Worm (Caenorhabditis elegans): Measurements from ENCODE around the gene B0281.4.

B0281.4 gene

DNA sequence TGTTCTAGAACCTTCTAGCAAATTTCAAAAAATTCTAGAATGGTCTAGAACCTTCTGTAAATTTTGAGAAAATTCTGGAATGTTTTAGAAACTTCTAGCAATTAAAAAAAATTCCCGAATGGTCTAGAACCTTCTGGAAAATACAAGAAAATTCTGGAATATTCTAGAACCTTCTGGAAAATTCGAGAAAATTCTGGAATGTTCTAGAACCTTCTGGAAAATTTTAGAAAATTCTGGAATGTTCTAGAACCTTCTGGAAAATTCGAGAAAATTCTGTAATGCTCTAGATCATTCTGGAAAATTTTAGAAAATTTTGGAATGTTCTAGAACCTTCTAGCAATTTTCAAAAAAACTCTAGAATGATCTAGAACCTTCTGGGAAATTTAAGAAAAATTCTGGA is 31.8 kb upstream of the B0281.4 start:
- 0 out of 2 replicates have a peak, but pooled peaks have one; percentile 28 for TF ChIP-seq mdt-29 (GFP tag; IDR thresholded peaks at IDR 0.05)
- TF ChIP-seq dve-1 (tag; optimal IDR thresholded peaks at IDR 0.05; ENCODE audit: insufficient read depth), result no peak

DNA sequence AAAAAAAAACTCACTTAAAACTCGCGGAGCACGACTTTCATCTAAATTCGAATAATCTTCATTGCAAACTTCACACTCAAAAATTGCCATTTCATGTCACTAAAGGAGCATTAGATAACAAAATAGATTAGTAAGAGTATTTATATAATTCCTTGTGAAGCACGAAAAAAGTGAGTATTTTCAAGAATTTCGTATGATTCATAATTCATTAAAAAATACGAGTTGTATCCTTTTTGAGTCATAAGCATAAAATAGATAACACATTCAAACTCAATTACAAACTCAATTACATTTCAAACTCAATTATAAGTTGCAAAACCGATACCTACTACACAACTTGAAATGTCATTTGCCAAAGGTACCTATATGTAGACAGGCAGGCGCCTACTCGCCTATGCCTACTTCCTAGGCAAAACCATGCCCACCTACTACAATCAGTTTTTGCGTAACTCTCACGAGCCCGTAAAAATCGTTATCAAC is 30.4 kb upstream of the B0281.4 start, which contains the start of the genes ZK1240.8 and ZK1240.1:
TSS of gene ZK1240.8 (minus strand) at position 101 of the 480 bp plus-strand sequence.
TSS of gene ZK1240.1 (plus strand) at position 430 of the 480 bp plus-strand sequence.
- TF ChIP-seq ceh-62 (tag; optimal IDR thresholded peaks at IDR 0.05) (no peak), unc-62 (GFP tag; optimal IDR thresholded peaks at IDR 0.05 in 1 of 2) (peak in 1 of 2 experiments; percentile 86), unc-62 (tag; optimal IDR thresholded peaks at IDR 0.05) (no peak), nhr-28 (tag; optimal IDR thresholded peaks at IDR 0.05) (peak; percentile 3)

DNA sequence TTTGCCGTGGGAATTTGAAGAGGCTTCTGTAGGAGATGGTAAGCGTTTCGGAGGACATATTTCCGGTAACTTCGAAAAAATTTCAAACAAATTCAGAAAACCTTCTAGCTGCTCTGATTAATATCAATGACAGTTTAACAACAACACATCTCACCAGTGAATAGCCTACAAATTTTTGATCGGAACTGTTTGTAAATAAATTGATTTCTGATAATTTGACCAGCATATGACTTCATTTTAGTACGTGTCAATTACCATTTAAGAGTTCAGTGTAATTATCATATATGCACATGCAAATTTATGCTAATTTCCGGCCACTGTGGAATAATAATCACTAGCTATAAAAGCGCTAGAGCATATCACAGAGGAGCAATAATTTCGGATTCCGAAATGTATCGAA is 26.3 kb upstream of the B0281.4 start, which contains the start of gene ZK1240.11:
TSS of gene ZK1240.11 (plus strand) at position 301 of the 400 bp plus-strand sequence.
- TF ChIP-seq hif-1 (tag; optimal IDR thresholded peaks at IDR 0.05), result no peak
- no peak for TF ChIP-seq ceh-62 (tag; optimal IDR thresholded peaks at IDR 0.05)
- no peak for TF ChIP-seq Y5F2A.4 (GFP tag; optimal IDR thresholded peaks at IDR 0.05)
- no peak for TF ChIP-seq vab-7 (GFP tag; IDR thresholded peaks at IDR 0.05)
- TF ChIP-seq nhr-42 (GFP tag; IDR thresholded peaks at IDR 0.05), result no peak
- TF ChIP-seq zfp-3 (GFP tag; conservative IDR thresholded peaks at IDR 0.05), result no peak
- no peak for TF ChIP-seq ztf-11 (tag; optimal IDR thresholded peaks at IDR 0.05)
- no peak for TF ChIP-seq dve-1 (tag; optimal IDR thresholded peaks at IDR 0.05; ENCODE audit: insufficient read depth)
- TF ChIP-seq dmd-6 (GFP tag; IDR thresholded peaks at IDR 0.05), result no peak
- no peak for TF ChIP-seq nhr-11 (tag; optimal IDR thresholded peaks at IDR 0.05)
- no peak for TF ChIP-seq T20F7.1 (GFP tag; optimal IDR thresholded peaks at IDR 0.05)
- TF ChIP-seq F37D6.2 (tag; optimal IDR thresholded peaks at IDR 0.05), result no peak
- TF ChIP-seq F10B5.3 (tag; optimal IDR thresholded peaks at IDR 0.05), result no peak
- TF ChIP-seq unc-62 (GFP tag; optimal IDR thresholded peaks at IDR 0.05 in 1 of 2), result no peak
- TF ChIP-seq unc-62 (tag; optimal IDR thresholded peaks at IDR 0.05), result no peak
- TF ChIP-seq snpc-4 (tag; optimal IDR thresholded peaks at IDR 0.05), result no peak
- TF ChIP-seq madf-9 (GFP tag; conservative IDR thresholded peaks at IDR 0.05), result no peak
- TF ChIP-seq nhr-111 (GFP tag; optimal IDR thresholded peaks at IDR 0.05), result no peak
- TF ChIP-seq nhr-25 (tag; optimal IDR thresholded peaks at IDR 0.05; ENCODE audit: borderline replicate concordance, insufficient read depth), result no peak
- TF ChIP-seq egl-27 (tag; optimal IDR thresholded peaks at IDR 0.05), result no peak

DNA sequence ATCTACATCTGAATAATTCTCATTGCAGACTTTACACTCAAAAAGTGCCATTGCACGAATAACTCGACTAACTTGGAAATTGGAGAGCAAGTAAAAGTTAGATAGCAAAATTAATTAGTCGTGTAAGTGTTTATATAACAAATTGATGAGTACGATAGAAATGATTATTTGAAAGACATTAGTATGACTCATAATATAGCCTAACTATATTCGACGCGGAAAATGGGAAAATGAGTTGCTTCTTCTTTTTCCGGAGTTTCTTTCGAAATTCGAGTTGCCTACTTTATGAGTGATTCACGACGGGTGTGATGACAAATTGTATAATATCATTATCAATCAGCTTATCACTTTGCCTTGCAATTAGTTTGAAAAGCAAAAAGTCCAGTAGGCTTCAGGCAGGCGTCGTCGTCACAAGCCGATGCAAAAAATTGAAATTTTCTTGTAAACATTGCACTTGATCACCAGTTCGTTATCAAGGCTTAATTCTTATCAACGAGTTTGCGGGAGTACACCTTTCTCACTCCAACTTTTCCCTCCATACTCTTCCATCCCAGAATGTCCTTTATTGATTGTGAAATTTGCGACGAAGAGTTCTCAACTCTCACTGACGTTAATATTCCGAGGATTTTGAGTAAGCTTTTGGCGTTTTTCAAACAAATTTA is 24.3 kb upstream of the B0281.4 start, which contains the start of the genes ZK1240.6 and ZK1240.2:
TSS of gene ZK1240.6 (minus strand) at position 51 of the 662 bp plus-strand sequence.
TSS of gene ZK1240.2 (plus strand) at position 520 of the 662 bp plus-strand sequence.
- TF ChIP-seq arid-1 (GFP tag; conservative IDR thresholded peaks at IDR 0.05), result no peak
- TF ChIP-seq mdl-1 (tag; optimal IDR thresholded peaks at IDR 0.05), result no peak
- TF ChIP-seq ZK337.2 (GFP tag; IDR thresholded peaks at IDR 0.05), result no peak
- TF ChIP-seq madf-5 (GFP tag; IDR thresholded peaks at IDR 0.05), result no peak
- TF ChIP-seq Y5F2A.4 (GFP tag; optimal IDR thresholded peaks at IDR 0.05), result no peak
- TF ChIP-seq hif-1 (tag; optimal IDR thresholded peaks at IDR 0.05), result no peak
- no peak for TF ChIP-seq jun-1 (tag; optimal IDR thresholded peaks at IDR 0.05)
- no peak for TF ChIP-seq unc-130 (GFP tag; optimal IDR thresholded peaks at IDR 0.05)
- TF ChIP-seq fkh-10 (GFP tag; optimal IDR thresholded peaks at IDR 0.05), result no peak
- peak; percentile 17; the same call in 1 of the 2 replicates for TF ChIP-seq lin-1 (GFP tag; IDR thresholded peaks at IDR 0.05)
- TF ChIP-seq dmd-6 (GFP tag; IDR thresholded peaks at IDR 0.05), result peak; percentile 76
- TF ChIP-seq pqm-1 (tag; optimal IDR thresholded peaks at IDR 0.05), result peak; percentile 85
- no peak for TF ChIP-seq mes-2 (tag; optimal IDR thresholded peaks at IDR 0.05; ENCODE audit: poor library complexity, severe bottlenecking)
- peak; percentile 29 for TF ChIP-seq hlh-30 (tag; optimal IDR thresholded peaks at IDR 0.05; ENCODE audit: insufficient read depth)
- no peak for TF ChIP-seq F49E8.2 (tag; optimal IDR thresholded peaks at IDR 0.05; ENCODE audit: borderline replicate concordance)
- no peak for TF ChIP-seq T26A8.4 (GFP tag; IDR thresholded peaks at IDR 0.05)
- no peak for TF ChIP-seq nhr-102 (tag; optimal IDR thresholded peaks at IDR 0.05)
- TF ChIP-seq Y48G9A.11 (GFP tag; IDR thresholded peaks at IDR 0.05), result no peak
- TF ChIP-seq dve-1 (tag; optimal IDR thresholded peaks at IDR 0.05; ENCODE audit: insufficient read depth), result peak; percentile 51
- TF ChIP-seq zip-2 (tag; optimal IDR thresholded peaks at IDR 0.05), result no peak
- TF ChIP-seq nhr-77 (tag; optimal IDR thresholded peaks at IDR 0.05), result no peak
- no peak for TF ChIP-seq T20F7.1 (GFP tag; optimal IDR thresholded peaks at IDR 0.05)
- TF ChIP-seq nhr-28 (tag; optimal IDR thresholded peaks at IDR 0.05), result peak; percentile 69
- TF ChIP-seq zag-1 (tag; optimal IDR thresholded peaks at IDR 0.05), result no peak
- no peak for TF ChIP-seq skn-1 (tag; optimal IDR thresholded peaks at IDR 0.05)
- no peak for TF ChIP-seq nhr-48 (tag; optimal IDR thresholded peaks at IDR 0.05)
- no peak for TF ChIP-seq lin-29 (GFP tag; IDR thresholded peaks at IDR 0.05)

All from whole organism, L4 larva.